Fruit fly (Drosophila melanogaster): ENCODE results near the gene CG11570.

The CG11570 gene

dm6 chr3L:12002321-12003248 is 45.0 kb upstream of the CG11570 start, which contains the start of the genes Pop2 and CG6928 (continued):
- TF ChIP-seq Hr38 (GFP tag; optimal IDR thresholded peaks at IDR 0.05) (peak; percentile 75), fd59A (GFP tag; optimal IDR thresholded peaks at IDR 0.05) (no peak), CG31627 (GFP tag; optimal IDR thresholded peaks at IDR 0.05) (peak; percentile 84), fkh (GFP tag; optimal IDR thresholded peaks at IDR 0.05) (peak; percentile 29), fd85E (GFP tag; optimal IDR thresholded peaks at IDR 0.05) (peak; percentile 24), cyc (GFP tag; optimal IDR thresholded peaks at IDR 0.05) (peak; percentile 80), pdm3 (GFP tag; optimal IDR thresholded peaks at IDR 0.05) (no peak), CG9139 (GFP tag; optimal IDR thresholded peaks at IDR 0.05) (peak; percentile 38), spab (GFP tag; optimal IDR thresholded peaks at IDR 0.05) (no peak), Hr4 (GFP tag; optimal IDR thresholded peaks at IDR 0.05) (peak; percentile 63), Sox102F (GFP tag; optimal IDR thresholded peaks at IDR 0.05) (peak; percentile 52), OdsH (GFP tag; optimal IDR thresholded peaks at IDR 0.05) (peak; percentile 66), Eip93F (GFP tag; optimal IDR thresholded peaks at IDR 0.05) (no peak), Blimp-1 (GFP tag; optimal IDR thresholded peaks at IDR 0.05) (no peak), CG16779 (tag; optimal IDR thresholded peaks at IDR 0.05) (no peak), CG11902 (GFP tag; optimal IDR thresholded peaks at IDR 0.05) (peak; percentile 39), CG6854 (GFP tag; optimal IDR thresholded peaks at IDR 0.05) (no peak), Sox15 (GFP tag; optimal IDR thresholded peaks at IDR 0.05) (peak; percentile 51), CG32006 (GFP tag; optimal IDR thresholded peaks at IDR 0.05) (no peak), CG6808 (GFP tag; optimal IDR thresholded peaks at IDR 0.05) (peak; percentile 100), CG11762 (GFP tag; optimal IDR thresholded peaks at IDR 0.05; ENCODE audit: insufficient read depth) (no peak), acj6 (GFP tag; optimal IDR thresholded peaks at IDR 0.05) (peak; percentile 71), CG1621 (tag; optimal IDR thresholded peaks at IDR 0.05) (no peak), CG3032 (tag; optimal IDR thresholded peaks at IDR 0.05) (peak; percentile 33), CG8632 (GFP tag; optimal IDR thresholded peaks at IDR 0.05) (no peak), Gug (GFP tag; IDR thresholded peaks at IDR 0.05) (0 out of 2 replicates have a peak, but pooled peaks have one; percentile 39), CG6792 (GFP tag; optimal IDR thresholded peaks at IDR 0.05) (peak; percentile 12), Sox14 (GFP tag; optimal IDR thresholded peaks at IDR 0.05) (peak; percentile 69), dsx (GFP tag; optimal IDR thresholded peaks at IDR 0.05; ENCODE audit: poor library complexity, severe bottlenecking) (no peak)

dm6 chr3L:11997959-11998358 is 40.4 kb upstream of the CG11570 start, which contains the start of gene Grip163:
Grip163 (minus strand) TSS chr3L:11998138.
- TF ChIP-seq fd85E (GFP tag; optimal IDR thresholded peaks at IDR 0.05), result no peak
- TF ChIP-seq cyc (GFP tag; optimal IDR thresholded peaks at IDR 0.05), result peak; percentile 2

dm6 chr3L:11992960-11993359 is 35.4 kb upstream of the CG11570 start, which contains the start of gene viaf:
viaf (minus strand) TSS chr3L:11993179.
- TF ChIP-seq fd59A (GFP tag; optimal IDR thresholded peaks at IDR 0.05), result no peak
- peak; percentile 40 for TF ChIP-seq cyc (GFP tag; optimal IDR thresholded peaks at IDR 0.05)
- peak; percentile 17 for TF ChIP-seq CG31627 (GFP tag; optimal IDR thresholded peaks at IDR 0.05)
- TF ChIP-seq Met (GFP tag; optimal IDR thresholded peaks at IDR 0.05), result no peak
- no peak for TF ChIP-seq Eip78C (GFP tag)
- no peak for TF ChIP-seq OdsH (GFP tag; optimal IDR thresholded peaks at IDR 0.05)
- TF ChIP-seq Sox15 (GFP tag; optimal IDR thresholded peaks at IDR 0.05), result peak; percentile 3

- no peak for TF ChIP-seq Ets21C (GFP tag; optimal IDR thresholded peaks at IDR 0.05)
- TF ChIP-seq Sox102F (GFP tag; optimal IDR thresholded peaks at IDR 0.05), result no peak
- TF ChIP-seq CG34406 (GFP tag; optimal IDR thresholded peaks at IDR 0.05), result no peak
- TF ChIP-seq CG32006 (GFP tag; optimal IDR thresholded peaks at IDR 0.05), result no peak
- TF ChIP-seq Eip78C (GFP tag), result no peak
- TF ChIP-seq achi (GFP tag; optimal IDR thresholded peaks at IDR 0.05), result no peak
- no peak for TF ChIP-seq CG8319 (GFP tag; optimal IDR thresholded peaks at IDR 0.05)
- no peak for TF ChIP-seq CG8119 (GFP tag; IDR thresholded peaks at IDR 0.05)
- TF ChIP-seq lz (GFP tag; optimal IDR thresholded peaks at IDR 0.05), result no peak
- TF ChIP-seq eg (GFP tag; IDR thresholded peaks at IDR 0.05), result no peak
These were observed 32.9 kb upstream of the CG11570 start, which contains the start of gene CG6931 for dm6 chr3L:11990436-11990835. CG6931 (plus strand) TSS chr3L:11990736.
